Worm (Caenorhabditis elegans) whole organism, midembryonic: ENCODE measurements around the gene msp-32.

Source experiments
- flt-1 ChIP-seq: fragments of 200-800 bp; sonication (Bioruptor generic); IDR thresholded peaks from 2 replicates; pipeline ENCODE4 v1.3.6; 2022; ENCODE audit warnings: missing genetic modification characterization, missing compliant biosample characterization
- ref-1 ChIP-seq: fragments of 200-800 bp; sonication (Bioruptor generic); conservative IDR thresholded peaks from 2 replicates; pipeline ENCODE4 v1.3.6; 2022; ENCODE audit warnings: missing genetic modification reagents, missing genetic modification characterization, missing compliant biosample characterization

DNA sequence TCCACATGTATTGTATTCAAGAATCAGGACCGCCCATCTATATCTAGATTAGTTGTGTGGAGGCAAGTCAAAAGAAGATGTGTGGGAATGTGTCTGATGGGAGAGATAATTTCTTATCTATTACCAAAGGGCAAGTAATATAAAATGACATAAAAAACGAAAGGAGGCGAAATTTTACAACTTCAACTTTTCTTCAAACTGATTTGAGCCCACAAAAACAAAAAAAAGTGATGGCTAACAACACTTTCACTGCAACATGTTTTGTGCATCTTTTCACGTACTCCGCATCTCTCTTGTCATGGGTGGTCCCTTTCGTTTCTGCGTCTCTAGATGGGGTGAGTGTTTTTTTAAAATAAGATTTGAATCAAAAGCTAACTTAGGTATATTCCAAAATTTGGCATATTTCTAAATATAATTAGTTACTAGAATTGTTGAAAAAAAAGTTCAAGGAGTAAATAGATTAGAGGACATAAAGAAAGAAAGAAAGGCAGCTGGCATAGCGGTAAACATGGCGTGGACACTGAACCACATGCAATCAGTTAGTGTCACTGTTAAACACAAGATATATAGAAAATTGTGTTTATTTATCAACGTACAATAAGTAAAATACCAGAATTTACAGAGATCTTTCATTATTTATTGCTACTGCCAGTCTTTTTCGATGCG is 43.0 kb downstream of the msp-32 start, which contains the start of gene ZK546.19:
- TF ChIP-seq flt-1 (GFP tag; lab: Robert Waterston, UW) (no peak), ref-1 (no peak)
